Fruit fly (Drosophila melanogaster) whole organism, embryonic: ENCODE data around the gene pkaap.

ENCODE experiments used
- Ada2b ChIP-seq: fragments of 200-800 bp; sonication (Bioruptor generic); IDR thresholded peaks from 2 replicates; pipeline ENCODE4 v1.3.6; 2022; ENCODE audit warnings: missing biosample characterization, missing genetic modification characterization
- Asciz ChIP-seq: fragments of 200-800 bp; sonication (Bioruptor generic); optimal IDR thresholded peaks from 2 replicates; lab custom pipeline; 2017; ENCODE audit warnings: missing biosample characterization, mild to moderate bottlenecking, missing genetic modification characterization, missing genetic modification reagents
- Atf6 ChIP-seq: fragments of 200-800 bp; sonication (Bioruptor generic); IDR thresholded peaks from 2 replicates; pipeline ENCODE4 v1.3.6; 2022; ENCODE audit warnings: missing biosample characterization, missing genetic modification characterization
- CG10431 ChIP-seq: fragments of 200-800 bp; sonication (Bioruptor generic); optimal IDR thresholded peaks from 3 replicates; lab custom pipeline; 2018; ENCODE audit warnings: missing biosample characterization, mild to moderate bottlenecking, missing genetic modification characterization
- CG12071 ChIP-seq: fragments of 200-800 bp; sonication (Bioruptor generic); optimal IDR thresholded peaks from 3 replicates; lab custom pipeline; 2018; ENCODE audit warnings: missing biosample characterization, mild to moderate bottlenecking, missing genetic modification characterization
- CG12659 ChIP-seq: fragments of 200-800 bp; sonication (Bioruptor generic); optimal IDR thresholded peaks from 3 replicates; lab custom pipeline; 2017; ENCODE audit warnings: mild to moderate bottlenecking, missing biosample characterization, missing genetic modification reagents, missing genetic modification characterization
- CG12769 ChIP-seq: fragments of 200-800 bp; sonication (Bioruptor generic); optimal IDR thresholded peaks from 2 replicates; lab custom pipeline; 2019; ENCODE audit warnings: missing biosample characterization, mild to moderate bottlenecking, missing genetic modification characterization, moderate library complexity
- CG14441 ChIP-seq: fragments of 200-800 bp; sonication (Bioruptor generic); IDR thresholded peaks from 2 replicates; pipeline ENCODE4 v1.3.6; 2022; ENCODE audit warnings: missing biosample characterization, missing genetic modification characterization
- CG1647 ChIP-seq: fragments of 200-800 bp; sonication (Bioruptor generic); optimal IDR thresholded peaks from 3 replicates; lab custom pipeline; 2016; ENCODE audit warnings: missing biosample characterization, missing genetic modification characterization
- CG18764 ChIP-seq: fragments of 200-800 bp; sonication (Bioruptor generic); optimal IDR thresholded peaks from 3 replicates; lab custom pipeline; 2016; ENCODE audit warnings: missing biosample characterization, missing genetic modification characterization
- CG2202 ChIP-seq: fragments of 200-800 bp; sonication (Bioruptor generic); optimal IDR thresholded peaks from 2 replicates; lab custom pipeline; 2018; ENCODE audit warnings: missing biosample characterization, mild to moderate bottlenecking, missing genetic modification characterization
- CG34422 ChIP-seq: fragments of 200-800 bp; sonication (Bioruptor generic); IDR thresholded peaks from 3 replicates; pipeline ENCODE4 v1.3.6; 2022; ENCODE audit warnings: missing biosample characterization, missing genetic modification characterization
- CG3838 ChIP-seq: fragments of 200-800 bp; sonication (Bioruptor generic); optimal IDR thresholded peaks from 3 replicates; lab custom pipeline; 2016; ENCODE audit warnings: missing biosample characterization, missing genetic modification characterization
- CG4707 ChIP-seq: fragments of 200-800 bp; sonication (Bioruptor generic); optimal IDR thresholded peaks from 2 replicates; lab custom pipeline; 2018; ENCODE audit warnings: missing biosample characterization, mild to moderate bottlenecking, missing genetic modification characterization, moderate library complexity
- CG6689 ChIP-seq: fragments of 200-800 bp; sonication (Bioruptor generic); IDR thresholded peaks from 2 replicates; pipeline ENCODE4 v1.3.6; 2022; ENCODE audit warnings: missing biosample characterization, missing genetic modification characterization
- CG6854 ChIP-seq: fragments of 200-800 bp; sonication (Bioruptor generic); optimal IDR thresholded peaks from 3 replicates; lab custom pipeline; 2017; ENCODE audit warnings: missing biosample characterization, mild to moderate bottlenecking, missing genetic modification characterization
- CG7372 ChIP-seq: fragments of 200-800 bp; sonication (Bioruptor generic); IDR thresholded peaks from 2 replicates; pipeline ENCODE4 v1.3.6; 2022; ENCODE audit warnings: missing biosample characterization, missing genetic modification characterization
- CG7987 ChIP-seq: fragments of 200-800 bp; sonication (Bioruptor generic); optimal IDR thresholded peaks from 2 replicates; lab custom pipeline; 2018; ENCODE audit warnings: missing biosample characterization, mild to moderate bottlenecking, missing genetic modification characterization, moderate library complexity
- CG8924 ChIP-seq: fragments of 200-800 bp; optimal IDR thresholded peaks from 3 replicates; lab custom pipeline; 2019; ENCODE audit warnings: missing biosample characterization, mild to moderate bottlenecking, missing genetic modification characterization, moderate library complexity
- CG9932 ChIP-seq: fragments of 200-800 bp; sonication (Bioruptor generic); IDR thresholded peaks from 2 replicates; pipeline ENCODE4 v1.3.6; 2022; ENCODE audit warnings: missing biosample characterization, missing genetic modification characterization
- Camta ChIP-seq: fragments of 200-800 bp; sonication (Bioruptor generic); optimal IDR thresholded peaks from 2 replicates; lab custom pipeline; 2016; ENCODE audit warnings: missing biosample characterization, missing genetic modification characterization
- Dip2 ChIP-seq: fragments of 200-800 bp; sonication (Bioruptor generic); IDR thresholded peaks from 2 replicates; pipeline ENCODE4 v1.3.6; 2022; ENCODE audit warnings: missing biosample characterization, missing genetic modification characterization
- Gsc ChIP-seq: fragments of 200-800 bp; sonication (Bioruptor generic); IDR thresholded peaks from 2 replicates; pipeline ENCODE4 v1.3.6; 2022; ENCODE audit warnings: missing biosample characterization, missing genetic modification characterization
- HHEX ChIP-seq: fragments of 200-800 bp; sonication (Bioruptor generic); optimal IDR thresholded peaks from 3 replicates; lab custom pipeline; 2017; ENCODE audit warnings: missing biosample characterization, mild to moderate bottlenecking, missing genetic modification characterization, missing genetic modification reagents
- MESR4 ChIP-seq: fragments of 200-800 bp; sonication (Bioruptor generic); optimal IDR thresholded peaks from 2 replicates; lab custom pipeline; 2018; ENCODE audit warnings: missing biosample characterization, mild to moderate bottlenecking, missing genetic modification characterization, moderate library complexity
- Med ChIP-seq: fragments of 200-800 bp; sonication (Bioruptor generic); peaks from one replicate; lab custom pipeline; 2016; ENCODE audit warnings: missing biosample characterization, missing genetic modification characterization, mild to moderate bottlenecking, inconsistent platforms, moderate library complexity
- NfI ChIP-seq: fragments of 200-800 bp; sonication (Bioruptor generic); optimal IDR thresholded peaks from 3 replicates; lab custom pipeline; 2018; ENCODE audit warnings: missing biosample characterization, mild to moderate bottlenecking, missing genetic modification characterization, moderate library complexity
- Oaz ChIP-seq: fragments of 200-800 bp; sonication (Bioruptor generic); IDR thresholded peaks from 2 replicates; pipeline ENCODE4 v1.3.6; 2022; ENCODE audit warnings: missing biosample characterization, missing genetic modification characterization
- PHDP ChIP-seq: fragments of 200-800 bp; sonication (Bioruptor generic); optimal IDR thresholded peaks from 3 replicates; lab custom pipeline; 2018; ENCODE audit warnings: missing biosample characterization, mild to moderate bottlenecking, missing genetic modification characterization, moderate library complexity
- Ptx1 ChIP-seq: fragments of 200-800 bp; sonication (Bioruptor generic); IDR thresholded peaks from 2 replicates; pipeline ENCODE4 v1.3.6; 2022; ENCODE audit warnings: missing biosample characterization, missing genetic modification characterization
- Rfx ChIP-seq: fragments of 200-800 bp; sonication (Bioruptor generic); IDR thresholded peaks from 2 replicates; pipeline ENCODE4 v1.3.6; 2022; ENCODE audit warnings: missing biosample characterization, missing genetic modification characterization
- Scr ChIP-seq: fragments of 200-800 bp; sonication (Bioruptor generic); IDR thresholded peaks from 2 replicates; pipeline ENCODE4 v1.3.6; 2022; ENCODE audit warnings: missing biosample characterization, missing genetic modification characterization; ENCODE audit not compliant: partially characterized antibody
- Sox102F ChIP-seq: fragments of 200-800 bp; sonication (Bioruptor generic); optimal IDR thresholded peaks from 2 replicates; lab custom pipeline; 2018; ENCODE audit warnings: missing biosample characterization, mild to moderate bottlenecking, missing genetic modification characterization, moderate library complexity
- Usf ChIP-seq: fragments of 200-800 bp; sonication (Bioruptor generic); optimal IDR thresholded peaks from 2 replicates; lab custom pipeline; 2017; ENCODE audit warnings: missing genotype, missing biosample characterization, missing genetic modification characterization
- abd-A ChIP-seq: fragments of 200-800 bp; sonication (Bioruptor generic); optimal IDR thresholded peaks from 3 replicates; lab custom pipeline; 2019; ENCODE audit warnings: missing biosample characterization, mild to moderate bottlenecking, missing genetic modification characterization, moderate library complexity
- aop ChIP-seq: fragments of 200-800 bp; sonication (Bioruptor generic); IDR thresholded peaks from 2 replicates; pipeline ENCODE4 v1.3.6; 2022; ENCODE audit warnings: missing biosample characterization, missing genetic modification characterization
- az2 ChIP-seq: fragments of 200-800 bp; sonication (Bioruptor generic); optimal IDR thresholded peaks from 3 replicates; lab custom pipeline; 2016; ENCODE audit warnings: missing biosample characterization, missing genetic modification characterization
- bbx ChIP-seq: fragments of 200-800 bp; sonication (Bioruptor generic); IDR thresholded peaks from 2 replicates; pipeline ENCODE4 v1.3.6; 2022; ENCODE audit warnings: missing biosample characterization, missing genetic modification characterization; ENCODE audit not compliant: partially characterized antibody
- chif ChIP-seq, 2 experiments: fragments of 200-800 bp; sonication (Bioruptor generic); optimal IDR thresholded peaks; 3 replicates each; lab custom pipeline; 2016; ENCODE audit warnings: missing biosample characterization in 2 of 2, missing genetic modification characterization in 2 of 2
- da ChIP-seq: fragments of 200-800 bp; sonication (Bioruptor generic); optimal IDR thresholded peaks from 2 replicates; lab custom pipeline; 2016; ENCODE audit warnings: missing biosample characterization, missing genetic modification characterization
- dpn ChIP-seq, 2 experiments: fragments of 200-800 bp; sonication (Bioruptor generic); optimal IDR thresholded peaks; 3 replicates each; lab custom pipeline; 2016; ENCODE audit warnings: missing biosample characterization in 2 of 2, missing genetic modification characterization in 2 of 2
- ems ChIP-seq: fragments of 200-800 bp; sonication (Bioruptor generic); optimal IDR thresholded peaks from 3 replicates; lab custom pipeline; 2016; ENCODE audit warnings: missing biosample characterization, missing genetic modification characterization
- hb ChIP-seq: fragments of 200-800 bp; sonication (Bioruptor generic); IDR thresholded peaks from 3 replicates; pipeline ENCODE4 v1.3.6; 2022; ENCODE audit warnings: missing biosample characterization, missing genetic modification characterization; ENCODE audit not compliant: partially characterized antibody
- luna ChIP-seq: fragments of 200-800 bp; sonication (Bioruptor generic); optimal IDR thresholded peaks from 2 replicates; lab custom pipeline; 2016; ENCODE audit warnings: missing biosample characterization, missing genetic modification characterization
- nerfin-2 ChIP-seq: fragments of 200-800 bp; sonication (Bioruptor generic); IDR thresholded peaks from 2 replicates; pipeline ENCODE4 v1.3.6; 2022; ENCODE audit warnings: missing biosample characterization, missing genetic modification characterization; ENCODE audit not compliant: partially characterized antibody
- nom ChIP-seq: fragments of 200-800 bp; sonication (Bioruptor generic); optimal IDR thresholded peaks from 2 replicates; lab custom pipeline; 2017; ENCODE audit warnings: missing biosample characterization, missing genetic modification characterization, mild to moderate bottlenecking, moderate library complexity, missing genetic modification reagents
- onecut ChIP-seq: fragments of 200-800 bp; sonication (Bioruptor generic); IDR thresholded peaks from 2 replicates; pipeline ENCODE4 v1.3.6; 2022; ENCODE audit warnings: missing biosample characterization, missing genetic modification characterization
- repo ChIP-seq: fragments of 200-800 bp; sonication (Bioruptor generic); optimal IDR thresholded peaks from 2 replicates; lab custom pipeline; 2016; ENCODE audit warnings: missing biosample characterization, missing genetic modification characterization
- salm ChIP-seq: fragments of 200-800 bp; sonication (Bioruptor generic); optimal IDR thresholded peaks from 2 replicates; lab custom pipeline; 2018; ENCODE audit warnings: missing biosample characterization, mild to moderate bottlenecking, missing genetic modification characterization
- sens ChIP-seq: fragments of 200-800 bp; sonication (Bioruptor generic); peaks from one replicate; lab custom pipeline; 2016; ENCODE audit warnings: missing biosample characterization, missing genetic modification characterization
- trh ChIP-seq: fragments of 200-800 bp; sonication (Bioruptor generic); optimal IDR thresholded peaks from 2 replicates; lab custom pipeline; 2016; ENCODE audit warnings: missing biosample characterization, missing genetic modification characterization

Gene pkaap

dm6 chr2L:16275809-16276178 lies 12.3 kb upstream of the pkaap start (continued):
- no peak for TF ChIP-seq CG9932 (GFP tag; lab: Robert Waterston, UW)
- TF ChIP-seq CG34422: 0 out of 3 replicates have a peak, but pooled peaks have one; percentile 48
- TF ChIP-seq aop (GFP tag; lab: Robert Waterston, UW): no peak
- no peak for TF ChIP-seq repo
- no peak for TF ChIP-seq Usf (GFP tag; lab: Kevin White, UChicago)
- TF ChIP-seq sens (GFP tag; lab: Kevin White, UChicago): peak; percentile 77
- no peak for TF ChIP-seq CG2202
- TF ChIP-seq CG1647 (GFP tag; lab: Kevin White, UChicago): no peak
- TF ChIP-seq az2 (GFP tag; lab: Kevin White, UChicago): peak; percentile 16
- TF ChIP-seq abd-A (tag; lab: Kevin White, UChicago): no peak
- peak; percentile 35 for TF ChIP-seq Ptx1 (GFP tag; lab: Robert Waterston, UW)
- TF ChIP-seq CG4707: no peak
- TF ChIP-seq Dip2 (GFP tag; lab: Robert Waterston, UW): no peak
- peak; percentile 63 for TF ChIP-seq HHEX
- TF ChIP-seq trh (GFP tag; lab: Kevin White, UChicago): no peak
- 0 out of 2 replicates have a peak, but pooled peaks have one; percentile 6 for TF ChIP-seq CG7372 (GFP tag; lab: Robert Waterston, UW)
- TF ChIP-seq dpn (GFP tag; optimal IDR thresholded peaks at IDR 0.05; lab: Kevin White, UChicago): peak; percentile 3 to 22
- TF ChIP-seq Camta (GFP tag; lab: Kevin White, UChicago): no peak
- TF ChIP-seq CG3838 (GFP tag; lab: Kevin White, UChicago): peak; percentile 17
- TF ChIP-seq CG12071 (GFP tag; lab: Kevin White, UChicago): peak; percentile 45
- TF ChIP-seq nerfin-2 (GFP tag; lab: Robert Waterston, UW): no peak
- TF ChIP-seq CG6854 (GFP tag; lab: Kevin White, UChicago): peak; percentile 45
- peak; percentile 40 for TF ChIP-seq Asciz (GFP tag; lab: Kevin White, UChicago)
- no peak for TF ChIP-seq bbx (GFP tag; lab: Robert Waterston, UW)
- no peak for TF ChIP-seq da (GFP tag; lab: Kevin White, UChicago)
- TF ChIP-seq Med: peak; percentile 84
- TF ChIP-seq Gsc: no peak
- TF ChIP-seq ems: peak; percentile 20
- TF ChIP-seq Scr (GFP tag; lab: Robert Waterston, UW): no peak
- peak; percentile 48 for TF ChIP-seq CG12659 (GFP tag; lab: Kevin White, UChicago)
- no peak for TF ChIP-seq MESR4 (GFP tag; lab: Kevin White, UChicago)
- no peak for TF ChIP-seq Oaz (GFP tag; lab: Robert Waterston, UW)
- TF ChIP-seq nom (GFP tag; lab: Kevin White, UChicago): no peak
- TF ChIP-seq CG8924 (tag; lab: Kevin White, UChicago): peak; percentile 51
- no peak for TF ChIP-seq CG10431 (GFP tag; lab: Kevin White, UChicago)
- peak in 1 of 2 experiments; percentile 1 for TF ChIP-seq chif (GFP tag; optimal IDR thresholded peaks at IDR 0.05; lab: Kevin White, UChicago)
- peak; percentile 42 for TF ChIP-seq NfI (GFP tag; lab: Kevin White, UChicago)
- TF ChIP-seq luna (GFP tag; lab: Kevin White, UChicago): no peak
- no peak for TF ChIP-seq onecut (GFP tag; lab: Robert Waterston, UW)
- no peak for TF ChIP-seq CG18764 (GFP tag; lab: Kevin White, UChicago)
- no peak for TF ChIP-seq CG7987 (GFP tag; lab: Kevin White, UChicago)
- no peak for TF ChIP-seq hb (GFP tag; lab: Robert Waterston, UW)
- TF ChIP-seq Sox102F (GFP tag; lab: Kevin White, UChicago): peak; percentile 73
- 0 out of 2 replicates have a peak, but pooled peaks have one; percentile 27 for TF ChIP-seq CG14441 (GFP tag; lab: Robert Waterston, UW)
- TF ChIP-seq CG12769: peak; percentile 25
- peak; percentile 57; the same call in 1 of the 2 replicates for TF ChIP-seq Rfx (GFP tag; lab: Robert Waterston, UW)
- TF ChIP-seq salm: no peak
- TF ChIP-seq PHDP (tag; lab: Kevin White, UChicago): peak; percentile 70
- TF ChIP-seq Atf6 (GFP tag; lab: Robert Waterston, UW): peak; percentile 62; the same call in 1 of the 2 replicates
- TF ChIP-seq Ada2b (GFP tag; lab: Robert Waterston, UW): peak; percentile 36; the same call in 1 of the 2 replicates
- 0 out of 2 replicates have a peak, but pooled peaks have one; percentile 32 for TF ChIP-seq CG6689 (GFP tag; lab: Robert Waterston, UW)
